Fruit fly (Drosophila melanogaster) whole organism, embryonic: ENCODE results near the gene Obp99c.

ENCODE experiments used
- CG10209 ChIP-seq: fragments of 200-800 bp; sonication (Bioruptor generic); optimal IDR thresholded peaks from 3 replicates; lab custom pipeline; 2017; ENCODE audit warnings: missing biosample characterization, mild to moderate bottlenecking, missing genetic modification characterization, missing genetic modification reagents
- CG10321 ChIP-seq: fragments of 200-800 bp; sonication (Bioruptor generic); IDR thresholded peaks from 2 replicates; pipeline ENCODE4 v1.3.6; 2022; ENCODE audit warnings: missing biosample characterization, missing genetic modification characterization
- CG11247 ChIP-seq: fragments of 200-800 bp; sonication (Bioruptor generic); IDR thresholded peaks from 2 replicates; pipeline ENCODE4 v1.3.6; 2022; ENCODE audit warnings: missing biosample characterization, missing genetic modification characterization
- CG1233 ChIP-seq: fragments of 200-800 bp; sonication (Bioruptor generic); optimal IDR thresholded peaks from 4 replicates; lab custom pipeline; 2018; ENCODE audit warnings: missing biosample characterization, mild to moderate bottlenecking, missing genetic modification characterization
- CG13123 ChIP-seq: fragments of 200-800 bp; sonication (Bioruptor generic); optimal IDR thresholded peaks from 2 replicates; lab custom pipeline; 2016; ENCODE audit warnings: missing biosample characterization, missing genetic modification characterization
- CG13775 ChIP-seq: fragments of 200-800 bp; sonication (Bioruptor generic); optimal IDR thresholded peaks from 3 replicates; lab custom pipeline; 2017; ENCODE audit warnings: missing biosample characterization, mild to moderate bottlenecking, missing genetic modification characterization
- CG1529 ChIP-seq: fragments of 200-800 bp; sonication (Bioruptor generic); optimal IDR thresholded peaks from 3 replicates; lab custom pipeline; 2018; ENCODE audit warnings: missing biosample characterization, missing genetic modification characterization
- CG15696 ChIP-seq: fragments of 200-800 bp; sonication (Bioruptor generic); optimal IDR thresholded peaks from 2 replicates; lab custom pipeline; 2019; ENCODE audit warnings: missing biosample characterization, mild to moderate bottlenecking, missing genetic modification characterization, moderate library complexity
- CG1603 ChIP-seq: fragments of 200-800 bp; sonication (Bioruptor generic); optimal IDR thresholded peaks from 2 replicates; lab custom pipeline; 2019; ENCODE audit warnings: missing biosample characterization, mild to moderate bottlenecking, missing genetic modification characterization, moderate library complexity
- CG17385 ChIP-seq: fragments of 200-800 bp; sonication (Bioruptor generic); optimal IDR thresholded peaks from 3 replicates; lab custom pipeline; 2018; ENCODE audit warnings: missing biosample characterization, mild to moderate bottlenecking, missing genetic modification characterization
- CG17568 ChIP-seq: fragments of 200-800 bp; sonication (Bioruptor generic); optimal IDR thresholded peaks from 2 replicates; lab custom pipeline; 2018; ENCODE audit warnings: missing biosample characterization, mild to moderate bottlenecking, missing genetic modification characterization, moderate library complexity
- CG17912 ChIP-seq: fragments of 200-800 bp; sonication (Bioruptor generic); optimal IDR thresholded peaks from 2 replicates; lab custom pipeline; 2018; ENCODE audit warnings: missing biosample characterization, mild to moderate bottlenecking, missing genetic modification characterization
- CG1832 ChIP-seq: fragments of 200-800 bp; sonication (Bioruptor generic); optimal IDR thresholded peaks from 2 replicates; lab custom pipeline; 2017; ENCODE audit warnings: missing biosample characterization, mild to moderate bottlenecking, missing genetic modification characterization, inconsistent platforms
- CG2202 ChIP-seq: fragments of 200-800 bp; sonication (Bioruptor generic); optimal IDR thresholded peaks from 2 replicates; lab custom pipeline; 2018; ENCODE audit warnings: missing biosample characterization, mild to moderate bottlenecking, missing genetic modification characterization
- CG32532 ChIP-seq: fragments of 200-800 bp; sonication (Bioruptor generic); IDR thresholded peaks from 2 replicates; pipeline ENCODE4 v1.3.6; 2022; ENCODE audit warnings: missing biosample characterization, missing genetic modification characterization
- CG32772 ChIP-seq: fragments of 200-800 bp; sonication (Bioruptor generic); IDR thresholded peaks from 2 replicates; pipeline ENCODE4 v1.3.6; 2022; ENCODE audit warnings: missing biosample characterization, missing genetic modification characterization
- CG4707 ChIP-seq: fragments of 200-800 bp; sonication (Bioruptor generic); optimal IDR thresholded peaks from 2 replicates; lab custom pipeline; 2018; ENCODE audit warnings: missing biosample characterization, mild to moderate bottlenecking, missing genetic modification characterization, moderate library complexity
- CG6254 ChIP-seq: fragments of 200-800 bp; sonication (Bioruptor generic); optimal IDR thresholded peaks from 3 replicates; lab custom pipeline; 2017; ENCODE audit warnings: mild to moderate bottlenecking, missing biosample characterization, missing genetic modification reagents, missing genetic modification characterization
- CG6813 ChIP-seq: fragments of 200-800 bp; sonication (Bioruptor generic); optimal IDR thresholded peaks from 2 replicates; lab custom pipeline; 2017; ENCODE audit warnings: missing biosample characterization, missing genetic modification characterization, mild to moderate bottlenecking, moderate library complexity, missing genetic modification reagents
- CG8924 ChIP-seq: fragments of 200-800 bp; optimal IDR thresholded peaks from 3 replicates; lab custom pipeline; 2019; ENCODE audit warnings: missing biosample characterization, mild to moderate bottlenecking, missing genetic modification characterization, moderate library complexity
- CG9609 ChIP-seq: fragments of 200-800 bp; sonication (Bioruptor generic); optimal IDR thresholded peaks from 3 replicates; lab custom pipeline; 2016; ENCODE audit warnings: missing biosample characterization, missing genetic modification characterization
- D19B ChIP-seq: fragments of 200-800 bp; sonication (Bioruptor generic); optimal IDR thresholded peaks from 2 replicates; lab custom pipeline; 2017; ENCODE audit warnings: missing biosample characterization, mild to moderate bottlenecking, missing genetic modification characterization
- Dbx ChIP-seq: fragments of 200-800 bp; sonication (Bioruptor generic); IDR thresholded peaks from 3 replicates; pipeline ENCODE4 v1.3.6; 2022; ENCODE audit warnings: missing biosample characterization, missing genetic modification characterization
- MESR4 ChIP-seq: fragments of 200-800 bp; sonication (Bioruptor generic); optimal IDR thresholded peaks from 2 replicates; lab custom pipeline; 2018; ENCODE audit warnings: missing biosample characterization, mild to moderate bottlenecking, missing genetic modification characterization, moderate library complexity
- Nf-YB ChIP-seq: fragments of 200-800 bp; sonication (Bioruptor generic); optimal IDR thresholded peaks from 3 replicates; lab custom pipeline; 2019; ENCODE audit warnings: missing biosample characterization, mild to moderate bottlenecking, missing genetic modification characterization, moderate library complexity
- Nf-YC ChIP-seq: fragments of 200-800 bp; optimal IDR thresholded peaks from 3 replicates; lab custom pipeline; 2019; ENCODE audit warnings: missing biosample characterization, mild to moderate bottlenecking, missing genetic modification characterization, moderate library complexity
- Stat92E ChIP-seq, 3 experiments: fragments of >200 bp in 2 of 3; fragments of 200-800 bp in 1 of 3; sonication (Bioruptor generic) in 1 of 3; optimal IDR thresholded peaks; 2 replicates each; lab custom pipeline; 2017 to 2019; ENCODE audit warnings: missing biosample characterization in 3 of 3, missing genetic modification characterization in 3 of 3, mild to moderate bottlenecking in 1 of 3, moderate library complexity in 1 of 3
- Trl ChIP-seq, 3 experiments: fragments of >200 bp in 2 of 3; fragments of 200-800 bp in 1 of 3; sonication (Bioruptor generic) in 1 of 3; optimal IDR thresholded peaks; 2 replicates in 1 of 3; 3 replicates in 2 of 3; lab custom pipeline; 2016 to 2017; ENCODE audit warnings: missing biosample characterization in 1 of 3, missing genetic modification characterization in 1 of 3
- abd-A ChIP-seq: fragments of 200-800 bp; sonication (Bioruptor generic); optimal IDR thresholded peaks from 3 replicates; lab custom pipeline; 2019; ENCODE audit warnings: missing biosample characterization, mild to moderate bottlenecking, missing genetic modification characterization, moderate library complexity
- bowl ChIP-seq: fragments of 200-800 bp; sonication (Bioruptor generic); IDR thresholded peaks from 2 replicates; pipeline ENCODE4 v1.3.6; 2022; ENCODE audit warnings: missing biosample characterization, missing genetic modification characterization
- caup ChIP-seq: fragments of 200-800 bp; sonication (Bioruptor generic); optimal IDR thresholded peaks from 3 replicates; lab custom pipeline; 2017; ENCODE audit warnings: missing biosample characterization, mild to moderate bottlenecking, missing genetic modification characterization, moderate library complexity; ENCODE audit not compliant: severe bottlenecking
- cg ChIP-seq: fragments of 200-800 bp; sonication (Bioruptor generic); optimal IDR thresholded peaks from 3 replicates; lab custom pipeline; 2019; ENCODE audit warnings: missing biosample characterization, mild to moderate bottlenecking, missing genetic modification characterization, moderate library complexity
- chinmo ChIP-seq: fragments of 200-800 bp; sonication (Bioruptor generic); IDR thresholded peaks from 4 replicates; pipeline ENCODE4 v1.3.6; 2022; ENCODE audit warnings: missing biosample characterization, missing genetic modification characterization; ENCODE audit not compliant: partially characterized antibody
- cwo ChIP-seq: fragments of 200-800 bp; sonication (Bioruptor generic); optimal IDR thresholded peaks from 3 replicates; lab custom pipeline; 2017; ENCODE audit warnings: missing biosample characterization, missing genetic modification characterization, mild to moderate bottlenecking, moderate library complexity, missing genetic modification reagents
- dimm ChIP-seq: fragments of 200-800 bp; sonication (Bioruptor generic); IDR thresholded peaks from 2 replicates; pipeline ENCODE4 v1.3.6; 2022; ENCODE audit warnings: missing biosample characterization, missing genetic modification characterization
- emc ChIP-seq: fragments of 200-800 bp; sonication (Bioruptor generic); optimal IDR thresholded peaks from 2 replicates; lab custom pipeline; 2016; ENCODE audit warnings: missing biosample characterization, missing genetic modification characterization
- grau ChIP-seq: fragments of 200-800 bp; optimal IDR thresholded peaks from 3 replicates; lab custom pipeline; 2019; ENCODE audit warnings: missing biosample characterization, mild to moderate bottlenecking, missing genetic modification characterization, moderate library complexity
- ind ChIP-seq: fragments of 200-800 bp; sonication (Bioruptor generic); optimal IDR thresholded peaks from 3 replicates; lab custom pipeline; 2016; ENCODE audit warnings: missing biosample characterization, missing genetic modification characterization
- insv ChIP-seq, 2 experiments: fragments of 200-800 bp; sonication (Bioruptor generic); optimal IDR thresholded peaks; 3 replicates each; lab custom pipeline; 2016 to 2018; ENCODE audit warnings: missing biosample characterization in 2 of 2, missing genetic modification characterization in 2 of 2
- p53 ChIP-seq: fragments of 200-800 bp; sonication (Bioruptor generic); optimal IDR thresholded peaks from 2 replicates; lab custom pipeline; 2016; ENCODE audit warnings: missing biosample characterization, missing genetic modification characterization
- pfk ChIP-seq: fragments of 200-800 bp; sonication (Bioruptor generic); optimal IDR thresholded peaks from 2 replicates; lab custom pipeline; 2018; ENCODE audit warnings: missing biosample characterization, mild to moderate bottlenecking, missing genetic modification characterization, moderate library complexity
- sens ChIP-seq: fragments of 200-800 bp; sonication (Bioruptor generic); peaks from one replicate; lab custom pipeline; 2016; ENCODE audit warnings: missing biosample characterization, missing genetic modification characterization
- slp2 ChIP-seq: fragments of 200-800 bp; sonication (Bioruptor generic); optimal IDR thresholded peaks from 2 replicates; lab custom pipeline; 2016; ENCODE audit warnings: missing biosample characterization, missing genetic modification characterization
- trem ChIP-seq: fragments of 200-800 bp; optimal IDR thresholded peaks from 3 replicates; lab custom pipeline; 2019; ENCODE audit warnings: missing biosample characterization, mild to moderate bottlenecking, missing genetic modification characterization, moderate library complexity
- tx ChIP-seq: fragments of 200-800 bp; sonication (Bioruptor generic); optimal IDR thresholded peaks from 2 replicates; lab custom pipeline; 2016; ENCODE audit warnings: missing biosample characterization, missing genetic modification characterization
- vvl ChIP-seq: fragments of 200-800 bp; sonication (Bioruptor generic); IDR thresholded peaks from 2 replicates; pipeline ENCODE4 v1.3.6; 2022; ENCODE audit warnings: missing biosample characterization, missing genetic modification characterization
- zen ChIP-seq: fragments of 200-800 bp; sonication (Bioruptor generic); optimal IDR thresholded peaks from 3 replicates; lab custom pipeline; 2018; ENCODE audit warnings: missing biosample characterization, mild to moderate bottlenecking, missing genetic modification characterization, moderate library complexity

Obp99c gene

DNA sequence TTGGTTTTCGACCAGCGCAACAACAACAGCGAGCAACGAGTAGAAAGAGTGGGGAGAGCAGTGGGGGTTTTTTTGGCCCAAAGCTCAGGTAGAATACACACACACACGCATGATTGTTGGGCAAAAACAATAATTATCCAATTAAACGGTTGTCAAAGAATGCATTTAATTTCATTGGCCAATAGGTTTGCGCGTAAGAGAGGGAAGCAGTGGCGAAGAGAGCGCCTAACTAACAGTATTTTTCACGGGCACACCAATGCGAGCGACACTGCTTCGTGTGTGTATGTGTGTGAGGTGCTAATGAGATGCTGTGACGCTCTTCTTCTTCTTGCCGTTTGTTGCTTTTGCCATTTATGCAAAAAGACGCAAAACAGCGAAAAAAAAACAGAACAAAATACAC lies 37.2 kb upstream of the Obp99c start:
- TF ChIP-seq Dbx (GFP tag; lab: Robert Waterston, UW) (no peak), chinmo (GFP tag; lab: Robert Waterston, UW) (0 out of 4 replicates have a peak, but pooled peaks have one; percentile 52), CG9609 (GFP tag; lab: Kevin White, UChicago) (no peak), cg (GFP tag; lab: Kevin White, UChicago) (peak; percentile 67), Stat92E (GFP tag; optimal IDR thresholded peaks at IDR 0.05; lab: Kevin White, UChicago) (no peak), CG15696 (tag; lab: Kevin White, UChicago) (no peak), Trl (optimal IDR thresholded peaks at IDR 0.05; lab: Kevin White, UChicago) (peak; percentile 33 to 53), Trl (GFP tag; optimal IDR thresholded peaks at IDR 0.05; lab: Kevin White, UChicago) (no peak), tx (GFP tag; lab: Kevin White, UChicago) (no peak), vvl (GFP tag; lab: Robert Waterston, UW) (peak; percentile 38; the same call in 1 of the 2 replicates), CG13775 (GFP tag; lab: Kevin White, UChicago) (no peak), cwo (GFP tag; lab: Kevin White, UChicago) (no peak), CG2202 (tag; lab: Kevin White, UChicago) (no peak), CG1832 (GFP tag; lab: Kevin White, UChicago) (no peak), CG8924 (tag; lab: Kevin White, UChicago) (no peak), p53 (no peak), CG32772 (GFP tag; lab: Robert Waterston, UW) (no peak), ind (no peak), CG10321 (GFP tag; lab: Robert Waterston, UW) (no peak), caup (no peak), emc (GFP tag; lab: Kevin White, UChicago) (no peak), CG1529 (no peak), insv (GFP tag; optimal IDR thresholded peaks at IDR 0.05; lab: Kevin White, UChicago) (no peak), CG1233 (GFP tag; lab: Kevin White, UChicago) (no peak), CG17568 (no peak), CG6813 (GFP tag; lab: Kevin White, UChicago) (no peak), MESR4 (no peak), CG32532 (GFP tag; lab: Robert Waterston, UW) (no peak), CG17385 (GFP tag; lab: Kevin White, UChicago) (peak; percentile 76), CG10209 (GFP tag; lab: Kevin White, UChicago) (no peak), bowl (GFP tag; lab: Robert Waterston, UW) (no peak), Nf-YC (tag; lab: Kevin White, UChicago) (peak; percentile 75), sens (peak; percentile 26), slp2 (no peak), pfk (GFP tag; lab: Kevin White, UChicago) (no peak), zen (tag; lab: Kevin White, UChicago) (peak; percentile 49), abd-A (tag; lab: Kevin White, UChicago) (no peak), CG6254 (no peak), dimm (GFP tag; lab: Robert Waterston, UW) (no peak), trem (tag; lab: Kevin White, UChicago) (no peak), CG4707 (no peak), CG11247 (GFP tag; lab: Robert Waterston, UW) (no peak), CG1603 (tag; lab: Kevin White, UChicago) (no peak), CG13123 (GFP tag; lab: Kevin White, UChicago) (no peak), grau (tag; lab: Kevin White, UChicago) (no peak), CG17912 (no peak), Nf-YB (GFP tag; lab: Kevin White, UChicago) (peak; percentile 76), D19B (GFP tag; lab: Kevin White, UChicago) (no peak)
